Worm (Caenorhabditis elegans): Measurements from ENCODE around the gene lgc-12.
"Not testable (repeated sequence)": the region's sequence is repeated elsewhere in the genome, so short reads cannot be mapped to it uniquely, and the experiment has no call there.

Gene lgc-12

ce11 chrIII:7593285-7593928, 31.4 kb downstream of the lgc-12 start, which contains the start of gene R13A5.11:
R13A5.11 (minus strand) TSS chrIII:7593335.
- TF ChIP-seq unc-39 (tag; optimal IDR thresholded peaks at IDR 0.05) (no peak), egl-5 (tag; optimal IDR thresholded peaks at IDR 0.05) (no peak), sea-2 (GFP tag; optimal IDR thresholded peaks at IDR 0.05) (no peak), elt-2 (tag; optimal IDR thresholded peaks at IDR 0.05) (no peak), ceh-9 (tag; optimal IDR thresholded peaks at IDR 0.05) (no peak), pqm-1 (tag; optimal IDR thresholded peaks at IDR 0.05) (no peak), nhr-43 (tag; optimal IDR thresholded peaks at IDR 0.05; ENCODE audit: poor library complexity, severe bottlenecking) (no peak), nhr-28 (tag; optimal IDR thresholded peaks at IDR 0.05) (no peak), snpc-4 (tag; optimal IDR thresholded peaks at IDR 0.05) (no peak), R02D3.7 (tag; optimal IDR thresholded peaks at IDR 0.05) (no peak), zag-1 (tag; optimal IDR thresholded peaks at IDR 0.05) (no peak), ztf-4 (tag; optimal IDR thresholded peaks at IDR 0.05) (no peak), ama-1 (optimal IDR thresholded peaks at IDR 0.05) (no peak), hmg-11 (tag; optimal IDR thresholded peaks at IDR 0.05) (no peak), fkh-2 (tag; optimal IDR thresholded peaks at IDR 0.05) (no peak), ztf-11 (tag; optimal IDR thresholded peaks at IDR 0.05) (no peak), unc-62 (GFP tag; optimal IDR thresholded peaks at IDR 0.05) (no peak), fkh-10 (GFP tag; optimal IDR thresholded peaks at IDR 0.05) (no peak), lsy-12 (tag; optimal IDR thresholded peaks at IDR 0.05) (no peak), nhr-237 (tag; optimal IDR thresholded peaks at IDR 0.05) (no peak)

ce11 chrIII:7594482-7594881, 32.5 kb downstream of the lgc-12 start, which contains the start of gene Y80D4G.2:
Y80D4G.2 (minus strand) TSS chrIII:7594582.
- TF ChIP-seq mml-1 (tag; optimal IDR thresholded peaks at IDR 0.05); fos-1 (tag; optimal IDR thresholded peaks at IDR 0.05); ama-1 (optimal IDR thresholded peaks at IDR 0.05): not testable (repeated sequence)

DNA sequence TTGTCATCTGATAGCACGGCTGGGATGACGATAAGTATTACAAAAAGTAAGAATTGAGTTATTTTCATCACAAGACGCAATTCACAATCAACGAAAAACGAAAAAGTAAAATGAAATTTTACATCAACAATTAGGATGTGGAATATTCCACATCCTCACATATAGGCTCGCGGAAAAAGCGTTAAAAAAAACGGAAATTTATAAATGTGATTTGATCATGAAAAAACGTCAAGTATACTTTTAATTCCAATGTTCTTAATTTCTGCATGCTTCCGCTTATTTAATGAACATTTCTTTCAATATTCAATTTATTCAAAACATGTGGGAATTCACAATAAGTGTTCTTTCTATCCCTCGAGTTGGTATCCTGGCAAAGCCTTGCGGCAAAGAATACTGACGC, 46.3 kb downstream of the lgc-12 start, which contains the start of gene T04A6.3:
T04A6.3 (minus strand) TSS at position 101 of the 400 bp plus-strand sequence.
- no peak for TF ChIP-seq nfya-1 (tag; optimal IDR thresholded peaks at IDR 0.05; ENCODE audit: insufficient read depth)
- TF ChIP-seq elt-1 (tag; optimal IDR thresholded peaks at IDR 0.05), result no peak
- no peak for TF ChIP-seq jun-1 (tag; optimal IDR thresholded peaks at IDR 0.05)
- no peak for TF ChIP-seq nhr-76 (tag; optimal IDR thresholded peaks at IDR 0.05)
- no peak for TF ChIP-seq nhr-28 (tag; optimal IDR thresholded peaks at IDR 0.05)
- no peak for TF ChIP-seq unc-39 (tag; optimal IDR thresholded peaks at IDR 0.05)
- TF ChIP-seq unc-62 (GFP tag; optimal IDR thresholded peaks at IDR 0.05), result no peak
- TF ChIP-seq lin-39 (tag; optimal IDR thresholded peaks at IDR 0.05), result no peak
- TF ChIP-seq ceh-82 (tag; optimal IDR thresholded peaks at IDR 0.05), result no peak
- TF ChIP-seq nhr-237 (tag; optimal IDR thresholded peaks at IDR 0.05), result no peak
- TF ChIP-seq zag-1 (tag; optimal IDR thresholded peaks at IDR 0.05), result no peak
- TF ChIP-seq pqm-1 (tag; optimal IDR thresholded peaks at IDR 0.05), result no peak
- TF ChIP-seq ama-1 (optimal IDR thresholded peaks at IDR 0.05), result no peak

DNA sequence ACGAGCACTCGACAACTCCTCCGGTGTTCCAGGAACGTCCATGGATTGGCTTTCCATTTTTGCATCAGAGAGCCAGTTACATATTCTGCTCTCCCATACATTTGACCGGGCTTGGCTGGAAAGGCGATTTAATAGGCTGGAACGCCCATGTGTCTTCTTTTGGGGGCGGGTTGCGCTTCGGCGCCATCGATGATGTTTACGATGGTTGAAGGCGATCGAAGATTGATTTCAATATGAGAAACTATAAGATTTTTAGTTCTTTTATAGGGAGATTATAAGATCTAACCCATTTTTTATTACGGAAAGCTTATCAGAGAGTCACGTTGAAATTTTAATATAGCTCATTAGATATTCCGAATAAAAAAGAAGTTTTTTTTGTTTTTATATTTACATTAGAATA, 47.2 kb downstream of the lgc-12 start, which contains the start of gene nsph-4.3:
nsph-4.3 (minus strand) TSS at position 101 of the 400 bp plus-strand sequence.
- no peak for TF ChIP-seq lin-15B (tag; optimal IDR thresholded peaks at IDR 0.05)
- TF ChIP-seq ztf-11 (tag; optimal IDR thresholded peaks at IDR 0.05), result no peak
- TF ChIP-seq zag-1 (tag; optimal IDR thresholded peaks at IDR 0.05), result no peak
- no peak for TF ChIP-seq ztf-4 (tag; optimal IDR thresholded peaks at IDR 0.05)
- TF ChIP-seq sea-2 (GFP tag; optimal IDR thresholded peaks at IDR 0.05), result no peak
- TF ChIP-seq elt-2 (tag; optimal IDR thresholded peaks at IDR 0.05), result no peak
- TF ChIP-seq pha-4 (tag; optimal IDR thresholded peaks at IDR 0.05), result no peak
- TF ChIP-seq mdl-1 (tag; optimal IDR thresholded peaks at IDR 0.05), result no peak
- TF ChIP-seq jun-1 (tag; optimal IDR thresholded peaks at IDR 0.05), result no peak
- no peak for TF ChIP-seq nhr-12 (tag; optimal IDR thresholded peaks at IDR 0.05)
- TF ChIP-seq ceh-9 (tag; optimal IDR thresholded peaks at IDR 0.05), result no peak
- no peak for TF ChIP-seq nhr-67 (tag; optimal IDR thresholded peaks at IDR 0.05)
- TF ChIP-seq nhr-77 (tag; optimal IDR thresholded peaks at IDR 0.05), result no peak
